Fruit fly (Drosophila melanogaster) S2 (cell line): Measurements from ENCODE around the gene Tyler.

Experiments used
- CG8478 ChIP-seq: fragments of >200 bp; optimal IDR thresholded peaks from 2 replicates; lab custom pipeline; 2018
- CTCF ChIP-seq, 2 experiments: fragments of >200 bp; optimal IDR thresholded peaks; 2 replicates each; lab custom pipeline; 2018

dm6 chrX:19597684-19598363 is 13.5 kb upstream of the Tyler start, which contains the start of gene RpS10b:
- no peak for TF ChIP-seq CTCF (optimal IDR thresholded peaks at IDR 0.05; lab: Kevin White, UChicago)
- TF ChIP-seq CG8478 (lab: Kevin White, UChicago) = no peak
